In genomic region chr3L:7877466-7877865, dm6 we compare ENCODE assay signal across 2 fruit fly cellular contexts.
A peak's percentile ranks its signal among the peaks of the same experiment; 100 is the strongest.
TF ChIP-seq lines count a peak whose summit lies in the region.

No protein-coding gene starts in this region.

TF ChIP-seq in whole organism, prepupa, 60 proteins besides CTCF, POLR2A, EP300 and RAD21:
- TF ChIP-seq Lpt (GFP tag; optimal IDR thresholded peaks at IDR 0.05; lab: Kevin White, UChicago) = peak; percentile 31
- peak; percentile 56; the same call in 2 of the 3 replicates for TF ChIP-seq CG8119 (GFP tag; IDR thresholded peaks at IDR 0.05; lab: Robert Waterston, UW)
- peak; percentile 71 for TF ChIP-seq Hr4 (GFP tag; optimal IDR thresholded peaks at IDR 0.05; lab: Kevin White, UChicago)
- 0 out of 2 replicates have a peak, but pooled peaks have one; percentile 19 for TF ChIP-seq Gug (GFP tag; IDR thresholded peaks at IDR 0.05; lab: Robert Waterston, UW)
- peak; percentile 1 for TF ChIP-seq CG7368 (GFP tag; optimal IDR thresholded peaks at IDR 0.05; lab: Kevin White, UChicago)
- peak; percentile 55 for TF ChIP-seq CG15336 (GFP tag; IDR thresholded peaks at IDR 0.05; lab: Robert Waterston, UW)
- peak; percentile 18 for TF ChIP-seq net (GFP tag; optimal IDR thresholded peaks at IDR 0.05; lab: Kevin White, UChicago)
- peak; percentile 60 for TF ChIP-seq Eip78C (GFP tag; lab: Kevin White, UChicago)
- TF ChIP-seq Blimp-1 (GFP tag; optimal IDR thresholded peaks at IDR 0.05; lab: Kevin White, UChicago) = no peak
- TF ChIP-seq Hr39 (GFP tag; optimal IDR thresholded peaks at IDR 0.05; lab: Kevin White, UChicago) = no peak
- no peak for TF ChIP-seq Eip93F (GFP tag; optimal IDR thresholded peaks at IDR 0.05; lab: Kevin White, UChicago)
- TF ChIP-seq salr (GFP tag; optimal IDR thresholded peaks at IDR 0.05; lab: Kevin White, UChicago) = peak in 1 of 2 experiments; percentile 18
- peak; percentile 2 for TF ChIP-seq acj6 (GFP tag; optimal IDR thresholded peaks at IDR 0.05; lab: Kevin White, UChicago)
- TF ChIP-seq CG11762 (GFP tag; optimal IDR thresholded peaks at IDR 0.05; lab: Kevin White, UChicago; ENCODE audit: insufficient read depth) = no peak
- TF ChIP-seq CG11902 (GFP tag; optimal IDR thresholded peaks at IDR 0.05; lab: Kevin White, UChicago) = no peak
- TF ChIP-seq CG4318 (GFP tag; optimal IDR thresholded peaks at IDR 0.05; lab: Kevin White, UChicago) = peak; percentile 3
- peak; percentile 65 for TF ChIP-seq CG32006 (GFP tag; optimal IDR thresholded peaks at IDR 0.05; lab: Kevin White, UChicago)
- TF ChIP-seq achi (GFP tag; optimal IDR thresholded peaks at IDR 0.05; lab: Kevin White, UChicago) = peak; percentile 10
- TF ChIP-seq CG3919 (GFP tag; optimal IDR thresholded peaks at IDR 0.05; lab: Kevin White, UChicago) = peak; percentile 24
- no peak for TF ChIP-seq lz (GFP tag; optimal IDR thresholded peaks at IDR 0.05; lab: Kevin White, UChicago)
- TF ChIP-seq CG6163 (GFP tag; IDR thresholded peaks at IDR 0.05; lab: Robert Waterston, UW) = 0 out of 3 replicates have a peak, but pooled peaks have one; percentile 38
- TF ChIP-seq Sox15 (GFP tag; optimal IDR thresholded peaks at IDR 0.05; lab: Kevin White, UChicago) = no peak
- TF ChIP-seq dac (GFP tag; optimal IDR thresholded peaks at IDR 0.05; lab: Kevin White, UChicago) = peak; percentile 26
- TF ChIP-seq eg (GFP tag; IDR thresholded peaks at IDR 0.05; lab: Robert Waterston, UW) = peak; percentile 54; the same call in 2 of the 3 replicates
- peak; percentile 51 for TF ChIP-seq CG6276 (GFP tag; optimal IDR thresholded peaks at IDR 0.05; lab: Kevin White, UChicago)
- no peak for TF ChIP-seq topi (GFP tag; optimal IDR thresholded peaks at IDR 0.05; lab: Kevin White, UChicago)
- TF ChIP-seq spab (GFP tag; optimal IDR thresholded peaks at IDR 0.05; lab: Kevin White, UChicago) = no peak
TF ChIP-seq in whole organism, prepupa: peak in this region for 18.

TF ChIP-seq in whole organism, pupa, 21 proteins besides CTCF, POLR2A, EP300 and RAD21:
- TF ChIP-seq fd96Ca (GFP tag; IDR thresholded peaks at IDR 0.05; lab: Robert Waterston, UW) = peak; percentile 53; the same call in 2 of the 3 replicates
- peak; percentile 9 for TF ChIP-seq CG9948 (tag; optimal IDR thresholded peaks at IDR 0.05; lab: Kevin White, UChicago)
- TF ChIP-seq Pif1A (GFP tag; optimal IDR thresholded peaks at IDR 0.05; lab: Kevin White, UChicago) = no peak
- TF ChIP-seq CG14655 (GFP tag; optimal IDR thresholded peaks at IDR 0.05; lab: Kevin White, UChicago) = peak; percentile 61
- TF ChIP-seq CG8301 (tag; optimal IDR thresholded peaks at IDR 0.05; lab: Kevin White, UChicago) = peak; percentile 47
- TF ChIP-seq CG32121 (GFP tag; IDR thresholded peaks at IDR 0.05; lab: Robert Waterston, UW) = peak; percentile 51; the same call in 1 of the 2 replicates
- TF ChIP-seq gl (tag; optimal IDR thresholded peaks at IDR 0.05; lab: Kevin White, UChicago) = no peak
- no peak for TF ChIP-seq CG8159 (tag; optimal IDR thresholded peaks at IDR 0.05; lab: Kevin White, UChicago)
- TF ChIP-seq Ets98B (GFP tag; IDR thresholded peaks at IDR 0.05; lab: Robert Waterston, UW) = peak; percentile 55
- TF ChIP-seq CG17806 (tag; optimal IDR thresholded peaks at IDR 0.05; lab: Kevin White, UChicago) = no peak
- TF ChIP-seq CG4496 (GFP tag; IDR thresholded peaks at IDR 0.05; lab: Robert Waterston, UW) = peak; percentile 69; the same call in 1 of the 3 replicates
- no peak for TF ChIP-seq D1 (tag; optimal IDR thresholded peaks at IDR 0.05; lab: Kevin White, UChicago)
TF ChIP-seq in whole organism, pupa: peak in this region for 7.
